Fruit fly (Drosophila melanogaster): ENCODE data around the gene CG16721.

DNA sequence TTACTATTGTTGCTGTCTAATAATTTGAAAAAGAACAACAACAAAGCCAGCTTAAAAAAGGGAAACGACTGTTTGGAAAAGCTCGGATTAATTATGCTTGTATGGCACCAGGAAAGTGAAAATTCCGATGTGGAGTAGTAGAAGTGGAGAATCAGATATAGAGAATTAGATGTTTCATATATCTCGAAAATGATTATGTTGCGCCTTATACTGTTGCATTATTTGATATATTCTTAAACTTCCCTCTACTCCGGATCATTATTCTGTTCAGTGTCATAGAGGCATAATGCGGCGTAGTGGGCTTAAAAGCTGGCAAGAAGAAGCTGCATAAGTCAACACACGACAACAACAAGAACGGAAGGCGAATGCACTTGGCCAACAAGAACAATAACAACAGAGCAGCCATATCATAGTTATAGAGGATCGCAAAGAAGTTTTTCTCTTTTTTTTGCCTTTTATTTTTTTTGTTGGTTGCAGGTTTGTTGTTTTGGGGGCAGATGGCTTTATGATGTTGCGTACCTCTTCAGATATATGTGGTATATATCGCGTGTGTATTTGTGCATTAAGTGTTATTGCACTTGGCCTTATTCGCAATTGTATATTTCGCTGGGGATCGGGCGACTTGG, 46.2 kb downstream of the CG16721 start:
- TF ChIP-seq dysf (GFP tag; IDR thresholded peaks at IDR 0.05) (0 out of 3 replicates have a peak, but pooled peaks have one; percentile 26), fru (optimal IDR thresholded peaks at IDR 0.05) (no peak)
